Worm (Caenorhabditis elegans) whole organism, early embryonic: ENCODE data around the gene F41E6.17.

Experiments used
- B0310.2 ChIP-seq: sonication (generic microtip); optimal IDR thresholded peaks from 2 replicates; lab custom pipeline; 2016; ENCODE audit warnings: mild to moderate bottlenecking, missing genetic modification characterization, missing compliant biosample characterization
- F13C5.2 ChIP-seq: sonication (generic microtip); optimal IDR thresholded peaks from 2 replicates; lab custom pipeline; 2017; ENCODE audit warnings: mild to moderate bottlenecking, missing genetic modification characterization, inconsistent platforms, missing compliant biosample characterization
- aly-1 ChIP-seq: sonication (generic microtip); optimal IDR thresholded peaks from 2 replicates; lab custom pipeline; 2016; ENCODE audit warnings: missing genetic modification characterization, missing compliant biosample characterization
- ama-1 ChIP-seq: fragments of 150-350 bp; optimal IDR thresholded peaks from 2 replicates; lab custom pipeline; 2014
- ceh-13 ChIP-seq: fragments of 200-800 bp; sonication (Bioruptor generic); optimal IDR thresholded peaks from 2 replicates; lab custom pipeline; 2018; ENCODE audit warnings: mild to moderate bottlenecking, missing genetic modification characterization, missing compliant biosample characterization
- ceh-36 ChIP-seq: sonication (generic microtip); optimal IDR thresholded peaks from 2 replicates; lab custom pipeline; 2016; ENCODE audit warnings: missing genetic modification characterization, inconsistent platforms, missing compliant biosample characterization
- ets-7 ChIP-seq: sonication (generic microtip); optimal IDR thresholded peaks from 2 replicates; lab custom pipeline; 2016; ENCODE audit warnings: missing genotype, missing genetic modification characterization, missing compliant biosample characterization
- flt-1 ChIP-seq: fragments of 200-800 bp; sonication (Bioruptor generic); IDR thresholded peaks from 2 replicates; pipeline ENCODE4 v1.3.6; 2022; ENCODE audit warnings: missing genetic modification characterization, missing compliant biosample characterization
- hmbx-1 ChIP-seq: sonication (generic microtip); optimal IDR thresholded peaks from 2 replicates; lab custom pipeline; 2016; ENCODE audit warnings: mild to moderate bottlenecking, missing genetic modification characterization, missing compliant biosample characterization
- hmg-4 ChIP-seq: fragments of 200-800 bp; sonication (Bioruptor generic); optimal IDR thresholded peaks from 2 replicates; lab custom pipeline; 2018; ENCODE audit warnings: mild to moderate bottlenecking, missing genetic modification characterization, missing compliant biosample characterization
- hnd-1 ChIP-seq: sonication (generic microtip); optimal IDR thresholded peaks from 2 replicates; lab custom pipeline; 2016; ENCODE audit warnings: missing genetic modification characterization, missing compliant biosample characterization
- pes-1 ChIP-seq: fragments of 200-800 bp; sonication (Bioruptor generic); IDR thresholded peaks from 2 replicates; pipeline ENCODE4 v1.3.6; 2022; ENCODE audit warnings: missing genetic modification reagents, missing genetic modification characterization, missing compliant biosample characterization
- scrt-1 ChIP-seq: fragments of 200-800 bp; sonication (Bioruptor generic); IDR thresholded peaks from 2 replicates; pipeline ENCODE4 v1.3.6; 2022; ENCODE audit warnings: missing genetic modification characterization, missing compliant biosample characterization
- sea-1 ChIP-seq: fragments of 200-800 bp; sonication (Bioruptor generic); conservative IDR thresholded peaks from 2 replicates; pipeline ENCODE4 v1.3.6; 2022; ENCODE audit warnings: missing genetic modification characterization, missing compliant biosample characterization
- tbx-11 ChIP-seq: fragments of 200-800 bp; sonication (Bioruptor generic); IDR thresholded peaks from 2 replicates; pipeline ENCODE4 v1.3.6; 2022; ENCODE audit warnings: missing genetic modification characterization, missing compliant biosample characterization
- tbx-37 ChIP-seq: fragments of 200-800 bp; sonication (Bioruptor generic); conservative IDR thresholded peaks from 2 replicates; pipeline ENCODE4 v1.3.6; 2022; ENCODE audit warnings: missing genetic modification reagents, missing genetic modification characterization, missing compliant biosample characterization
- tra-4 ChIP-seq: sonication (generic microtip); optimal IDR thresholded peaks from 2 replicates; lab custom pipeline; 2017; ENCODE audit warnings: missing genetic modification characterization, missing compliant biosample characterization

The F41E6.17 gene

ce11 chrV:8671568-8672123, 47.7 kb downstream of the F41E6.17 start:
- no peak for TF ChIP-seq flt-1 (GFP tag; lab: Robert Waterston, UW)
- no peak for TF ChIP-seq ama-1
- TF ChIP-seq scrt-1 (GFP tag; lab: Robert Waterston, UW), result no peak
- no peak for TF ChIP-seq tbx-11 (GFP tag; lab: Robert Waterston, UW)
- no peak for TF ChIP-seq ceh-36 (tag; lab: Kevin White, UChicago)
- no peak for TF ChIP-seq ets-7 (tag; lab: Kevin White, UChicago)
- no peak for TF ChIP-seq tbx-37 (GFP tag; lab: Robert Waterston, UW)
- TF ChIP-seq tra-4 (tag; lab: Kevin White, UChicago), result no peak
- TF ChIP-seq hnd-1 (tag; lab: Kevin White, UChicago), result no peak
- TF ChIP-seq pes-1 (GFP tag; lab: Robert Waterston, UW), result no peak

- TF ChIP-seq ama-1 (no peak), F13C5.2 (tag; lab: Kevin White, UChicago) (no peak), ceh-13 (no peak), tbx-11 (GFP tag; lab: Robert Waterston, UW) (no peak), hmg-4 (GFP tag; lab: Kevin White, UChicago) (no peak), tra-4 (tag; lab: Kevin White, UChicago) (no peak), pes-1 (GFP tag; lab: Robert Waterston, UW) (no peak), flt-1 (GFP tag; lab: Robert Waterston, UW) (no peak), ets-7 (tag; lab: Kevin White, UChicago) (no peak), ceh-36 (tag; lab: Kevin White, UChicago) (no peak), B0310.2 (tag; lab: Kevin White, UChicago) (no peak), aly-1 (no peak), sea-1 (no peak), scrt-1 (GFP tag; lab: Robert Waterston, UW) (no peak), hnd-1 (tag; lab: Kevin White, UChicago) (no peak), hmbx-1 (tag; lab: Kevin White, UChicago) (no peak), tbx-37 (GFP tag; lab: Robert Waterston, UW) (no peak)
Measured at ce11 chrV:8673498-8673897, 49.6 kb downstream of the F41E6.17 start, which contains the start of gene ZC190.5. ZC190.5 (minus strand) TSS chrV:8673598.
